7 worm cellular contexts compared by ENCODE assay signal in genomic region chrIV:16047468-16047867, ce11.
TF ChIP-seq lines count a peak whose summit lies in the region.

No protein-coding gene starts in this region.

TF ChIP-seq in whole organism, L1 larva, 84 proteins besides CTCF, POLR2A, EP300 and RAD21:
- TF ChIP-seq ceh-63 (GFP tag; optimal IDR thresholded peaks at IDR 0.05; lab: Kevin White, UChicago) = no peak
- TF ChIP-seq fkh-8 (tag; optimal IDR thresholded peaks at IDR 0.05; lab: Kevin White, UChicago) = peak; percentile 11
- peak; percentile 23 for TF ChIP-seq dsc-1 (tag; optimal IDR thresholded peaks at IDR 0.05; lab: Kevin White, UChicago)

TF ChIP-seq in whole organism, L2 larva, 48 proteins besides CTCF, POLR2A, EP300 and RAD21:
- TF ChIP-seq ceh-16 (tag; optimal IDR thresholded peaks at IDR 0.05; lab: Kevin White, UChicago) (no peak), unc-55 (GFP tag; optimal IDR thresholded peaks at IDR 0.05; lab: Kevin White, UChicago) (peak; percentile 54)
TF ChIP-seq in whole organism, L2 larva: peak in this region for 1.

TF ChIP-seq in whole organism, L3 larva, 47 proteins besides CTCF, POLR2A, EP300 and RAD21:
- TF ChIP-seq fkh-2 (tag; optimal IDR thresholded peaks at IDR 0.05; lab: Kevin White, UChicago) = no peak
- no peak for TF ChIP-seq pqm-1 (tag; optimal IDR thresholded peaks at IDR 0.05; lab: Kevin White, UChicago)
- TF ChIP-seq hmg-11 (tag; optimal IDR thresholded peaks at IDR 0.05; lab: Kevin White, UChicago) = peak; percentile 15
- no peak for TF ChIP-seq daf-12 (tag; optimal IDR thresholded peaks at IDR 0.05; lab: Kevin White, UChicago)
- no peak for TF ChIP-seq egl-27 (tag; optimal IDR thresholded peaks at IDR 0.05; lab: Kevin White, UChicago)
- no peak for TF ChIP-seq nhr-77 (tag; optimal IDR thresholded peaks at IDR 0.05; lab: Kevin White, UChicago)

TF ChIP-seq in whole organism, L4 larva, 104 proteins besides CTCF, POLR2A, EP300 and RAD21:
- peak in 1 of 2 experiments; percentile 57 for TF ChIP-seq unc-62 (GFP tag; optimal IDR thresholded peaks at IDR 0.05 in 1 of 2; lab: Kevin White, UChicago)
- TF ChIP-seq unc-62 (tag; optimal IDR thresholded peaks at IDR 0.05; lab: Kevin White, UChicago) = no peak
- no peak for TF ChIP-seq mxl-3 (GFP tag; optimal IDR thresholded peaks at IDR 0.05; lab: Kevin White, UChicago)
- no peak for TF ChIP-seq fos-1 (tag; optimal IDR thresholded peaks at IDR 0.05; lab: Kevin White, UChicago)
- no peak for TF ChIP-seq nhr-77 (tag; optimal IDR thresholded peaks at IDR 0.05; lab: Kevin White, UChicago)
- no peak for TF ChIP-seq jun-1 (tag; optimal IDR thresholded peaks at IDR 0.05; lab: Kevin White, UChicago)
- no peak for TF ChIP-seq zip-11 (GFP tag; IDR thresholded peaks at IDR 0.05; lab: Robert Waterston, UW)
- peak; percentile 61 for TF ChIP-seq aha-1 (tag; lab: Kevin White, UChicago)
- no peak for TF ChIP-seq snpc-4 (tag; optimal IDR thresholded peaks at IDR 0.05; lab: Kevin White, UChicago)
- no peak for TF ChIP-seq nhr-6 (tag; optimal IDR thresholded peaks at IDR 0.05; lab: Kevin White, UChicago)
TF ChIP-seq in whole organism, L4 larva: peak in this region for 2.

TF ChIP-seq in whole organism, late embryonic, 69 proteins besides CTCF, POLR2A, EP300 and RAD21:
- TF ChIP-seq tbx-2 (tag; optimal IDR thresholded peaks at IDR 0.05; lab: Kevin White, UChicago) (peak; percentile 5), ztf-16 (tag; optimal IDR thresholded peaks at IDR 0.05; lab: Kevin White, UChicago) (no peak), unc-55 (GFP tag; optimal IDR thresholded peaks at IDR 0.05; lab: Kevin White, UChicago) (peak; percentile 25), unc-42 (tag; optimal IDR thresholded peaks at IDR 0.05; lab: Kevin White, UChicago) (peak; percentile 34)
TF ChIP-seq in whole organism, late embryonic: peak in this region for 3.

TF ChIP-seq in whole organism, midembryonic, 9 proteins besides CTCF, POLR2A, EP300 and RAD21:
- TF ChIP-seq med-1 (GFP tag; optimal IDR thresholded peaks at IDR 0.05; lab: Kevin White, UChicago; ENCODE audit: insufficient read depth) (no peak), cog-1 (tag; optimal IDR thresholded peaks at IDR 0.05; lab: Kevin White, UChicago) (peak; percentile 46)

TF ChIP-seq in whole organism, mixed stage, embryonic, 35 proteins besides CTCF, POLR2A, EP300 and RAD21:
- peak; percentile 81 for TF ChIP-seq unc-62 (GFP tag; optimal IDR thresholded peaks at IDR 0.05; lab: Kevin White, UChicago)
- peak; percentile 85 for TF ChIP-seq cnd-1 (tag; optimal IDR thresholded peaks at IDR 0.05; lab: Kevin White, UChicago)
- TF ChIP-seq ces-1 (GFP tag; optimal IDR thresholded peaks at IDR 0.05; lab: Kevin White, UChicago) = peak; percentile 94
- TF ChIP-seq mep-1 (tag; optimal IDR thresholded peaks at IDR 0.05; lab: Kevin White, UChicago) = no peak
- no peak for TF ChIP-seq ceh-39 (tag; optimal IDR thresholded peaks at IDR 0.05; lab: Kevin White, UChicago)
TF ChIP-seq in whole organism, mixed stage, embryonic: peak in this region for 3.

Comparison
In these comparisons a context has a peak if more than half of its experiments do, and no peak if none do; other contexts are left out.
1. Of the 29 proteins assayed by ChIP-seq in both whole organism, L4 larva and whole organism, L1 larva: peak only in whole organism, L4 larva: aha-1; only in whole organism, L1 larva: none; in both: none; in neither: 27; mixed calls (peak in some experiments, not most) for 1.